Fruit fly (Drosophila melanogaster) whole organism, adult: ENCODE data around the gene CG13308.

ENCODE experiments used
- CG11617 ChIP-seq: fragments of 200-800 bp; sonication (Bioruptor generic); optimal IDR thresholded peaks from 2 replicates; lab custom pipeline; 2017; ENCODE audit warnings: mild to moderate bottlenecking, missing biosample characterization, missing genetic modification reagents, missing genetic modification characterization
- CG12768 ChIP-seq: fragments of 200-800 bp; sonication (Bioruptor generic); optimal IDR thresholded peaks from 2 replicates; lab custom pipeline; 2017; ENCODE audit warnings: missing biosample characterization, missing genetic modification characterization, mild to moderate bottlenecking, moderate library complexity, missing genetic modification reagents
- CG14711 ChIP-seq: fragments of 200-800 bp; sonication (Bioruptor generic); optimal IDR thresholded peaks from 2 replicates; lab custom pipeline; 2018; ENCODE audit warnings: missing biosample characterization, mild to moderate bottlenecking, missing genetic modification characterization, moderate library complexity
- CG1620 ChIP-seq: fragments of 200-800 bp; sonication (Bioruptor generic); optimal IDR thresholded peaks from 2 replicates; lab custom pipeline; 2016; ENCODE audit warnings: missing biosample characterization, missing genetic modification characterization
- CG33017 ChIP-seq: fragments of 200-800 bp; sonication (Bioruptor generic); optimal IDR thresholded peaks from 2 replicates; lab custom pipeline; 2018; ENCODE audit warnings: missing biosample characterization, mild to moderate bottlenecking, missing genetic modification characterization, moderate library complexity
- CG5204 ChIP-seq: fragments of 200-800 bp; sonication (Bioruptor generic); optimal IDR thresholded peaks from 2 replicates; lab custom pipeline; 2016; ENCODE audit warnings: missing biosample characterization, missing genetic modification characterization
- CG7045 ChIP-seq: fragments of 200-800 bp; sonication (Bioruptor generic); optimal IDR thresholded peaks from 2 replicates; lab custom pipeline; 2017; ENCODE audit warnings: missing biosample characterization, mild to moderate bottlenecking, missing genetic modification characterization
- CG7101 ChIP-seq: fragments of 200-800 bp; sonication (Bioruptor generic); optimal IDR thresholded peaks from 2 replicates; lab custom pipeline; 2018; ENCODE audit warnings: missing biosample characterization, mild to moderate bottlenecking, missing genetic modification characterization, moderate library complexity
- Clk ChIP-seq: fragments of 200-800 bp; sonication (Bioruptor generic); optimal IDR thresholded peaks from 2 replicates; lab custom pipeline; 2017; ENCODE audit warnings: missing biosample characterization, missing genetic modification characterization
- Crg-1 ChIP-seq: fragments of 200-800 bp; sonication (Bioruptor generic); optimal IDR thresholded peaks from 2 replicates; lab custom pipeline; 2016; ENCODE audit warnings: missing biosample characterization, missing genetic modification characterization
- Hr96 ChIP-seq: fragments of 200-800 bp; sonication (Bioruptor generic); optimal IDR thresholded peaks from 2 replicates; lab custom pipeline; 2016; ENCODE audit warnings: missing biosample characterization, missing genetic modification characterization
- Mnt ChIP-seq: fragments of 200-800 bp; sonication (Bioruptor generic); optimal IDR thresholded peaks from 2 replicates; lab custom pipeline; 2016; ENCODE audit warnings: missing biosample characterization, mild to moderate bottlenecking, missing genetic modification characterization
- bab1 ChIP-seq: fragments of 200-800 bp; sonication (Bioruptor generic); optimal IDR thresholded peaks from 3 replicates; lab custom pipeline; 2019; ENCODE audit warnings: missing biosample characterization, mild to moderate bottlenecking, missing genetic modification characterization, moderate library complexity
- cic ChIP-seq: fragments of 200-800 bp; sonication (Bioruptor generic); optimal IDR thresholded peaks from 2 replicates; lab custom pipeline; 2017; ENCODE audit warnings: missing biosample characterization, mild to moderate bottlenecking, missing genetic modification characterization, moderate library complexity
- cnc ChIP-seq, 2 experiments: fragments of >200 bp; optimal IDR thresholded peaks; 2 replicates each; lab custom pipeline; 2017
- kay ChIP-seq: fragments of 200-800 bp; sonication (Bioruptor generic); peaks from one replicate; lab custom pipeline; 2016; ENCODE audit warnings: missing biosample characterization, missing genetic modification characterization, borderline replicate concordance
- ovo ChIP-seq: fragments of 200-800 bp; sonication (Bioruptor generic); optimal IDR thresholded peaks from 2 replicates; lab custom pipeline; 2016; ENCODE audit warnings: missing biosample characterization, missing genetic modification characterization
- pad ChIP-seq: fragments of 200-800 bp; sonication (Bioruptor generic); optimal IDR thresholded peaks from 3 replicates; lab custom pipeline; 2017; ENCODE audit warnings: missing biosample characterization, missing genetic modification characterization, mild to moderate bottlenecking, moderate library complexity, missing genetic modification reagents
- tj ChIP-seq: fragments of 200-800 bp; sonication (Bioruptor generic); optimal IDR thresholded peaks from 3 replicates; lab custom pipeline; 2017; ENCODE audit warnings: missing biosample characterization, mild to moderate bottlenecking, missing genetic modification characterization, moderate library complexity
- toe ChIP-seq: fragments of 200-800 bp; sonication (Bioruptor generic); optimal IDR thresholded peaks from 2 replicates; lab custom pipeline; 2016; ENCODE audit warnings: missing biosample characterization, missing genetic modification characterization

CG13308 gene

DNA sequence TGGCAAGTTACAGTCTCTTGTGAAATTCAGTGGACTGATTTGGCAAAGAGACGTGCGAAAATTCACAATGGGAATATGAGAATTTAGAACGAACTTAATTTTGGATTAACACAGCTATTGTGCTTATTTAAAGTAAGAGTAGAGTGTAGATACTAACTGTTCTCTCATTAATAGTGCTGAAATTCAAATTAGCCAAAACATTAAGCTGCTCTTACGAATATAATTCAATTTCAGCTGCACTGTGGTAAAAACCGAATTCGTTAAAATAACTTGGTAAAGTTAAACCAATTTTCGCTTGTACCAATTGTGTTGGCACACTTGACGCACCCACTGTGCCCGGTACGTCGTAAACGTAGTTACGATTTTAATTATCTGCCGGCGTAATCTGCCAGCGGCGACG lies 40.5 kb upstream of the CG13308 start:
- TF ChIP-seq pad (GFP tag; lab: Kevin White, UChicago): peak; percentile 63
- no peak for TF ChIP-seq cnc (optimal IDR thresholded peaks at IDR 0.05; lab: Kevin White, UChicago)
- TF ChIP-seq CG33017 (tag; lab: Kevin White, UChicago): peak; percentile 82
- peak; percentile 77 for TF ChIP-seq toe (GFP tag; lab: Kevin White, UChicago)
- peak; percentile 43 for TF ChIP-seq CG1620
- TF ChIP-seq CG12768: peak; percentile 88
- peak; percentile 76 for TF ChIP-seq Hr96 (GFP tag; lab: Kevin White, UChicago)
- TF ChIP-seq cic: peak; percentile 46
- peak; percentile 44 for TF ChIP-seq tj (GFP tag; lab: Kevin White, UChicago)
- TF ChIP-seq CG7101 (tag; lab: Kevin White, UChicago): peak; percentile 76
- TF ChIP-seq CG5204: peak; percentile 84
- peak; percentile 64 for TF ChIP-seq CG14711 (tag; lab: Kevin White, UChicago)
- peak; percentile 83 for TF ChIP-seq Crg-1 (GFP tag; lab: Kevin White, UChicago)
- peak; percentile 19 for TF ChIP-seq ovo (GFP tag; lab: Kevin White, UChicago)
- TF ChIP-seq kay (GFP tag; lab: Kevin White, UChicago): peak; percentile 83
- TF ChIP-seq Clk (GFP tag; lab: Kevin White, UChicago): peak; percentile 68
- peak; percentile 88 for TF ChIP-seq CG11617 (GFP tag; lab: Kevin White, UChicago)
- peak; percentile 50 for TF ChIP-seq Mnt (GFP tag; lab: Kevin White, UChicago)
- peak; percentile 84 for TF ChIP-seq CG7045 (GFP tag; lab: Kevin White, UChicago)
- TF ChIP-seq bab1 (GFP tag; lab: Kevin White, UChicago): peak; percentile 96

- no peak for TF ChIP-seq CG7101 (tag; lab: Kevin White, UChicago)
- TF ChIP-seq pad (GFP tag; lab: Kevin White, UChicago): no peak
- TF ChIP-seq toe (GFP tag; lab: Kevin White, UChicago): no peak
- TF ChIP-seq cic: no peak
- TF ChIP-seq cnc (optimal IDR thresholded peaks at IDR 0.05; lab: Kevin White, UChicago): no peak
- no peak for TF ChIP-seq CG14711 (tag; lab: Kevin White, UChicago)
- TF ChIP-seq CG33017 (tag; lab: Kevin White, UChicago): no peak
- TF ChIP-seq Crg-1 (GFP tag; lab: Kevin White, UChicago): no peak
- no peak for TF ChIP-seq kay (GFP tag; lab: Kevin White, UChicago)
- TF ChIP-seq CG1620: no peak
- TF ChIP-seq Hr96 (GFP tag; lab: Kevin White, UChicago): no peak
- no peak for TF ChIP-seq Clk (GFP tag; lab: Kevin White, UChicago)
- no peak for TF ChIP-seq CG5204
- TF ChIP-seq Mnt (GFP tag; lab: Kevin White, UChicago): no peak
Observed at dm6 chr3L:8770616-8771229, 37.6 kb upstream of the CG13308 start.

DNA sequence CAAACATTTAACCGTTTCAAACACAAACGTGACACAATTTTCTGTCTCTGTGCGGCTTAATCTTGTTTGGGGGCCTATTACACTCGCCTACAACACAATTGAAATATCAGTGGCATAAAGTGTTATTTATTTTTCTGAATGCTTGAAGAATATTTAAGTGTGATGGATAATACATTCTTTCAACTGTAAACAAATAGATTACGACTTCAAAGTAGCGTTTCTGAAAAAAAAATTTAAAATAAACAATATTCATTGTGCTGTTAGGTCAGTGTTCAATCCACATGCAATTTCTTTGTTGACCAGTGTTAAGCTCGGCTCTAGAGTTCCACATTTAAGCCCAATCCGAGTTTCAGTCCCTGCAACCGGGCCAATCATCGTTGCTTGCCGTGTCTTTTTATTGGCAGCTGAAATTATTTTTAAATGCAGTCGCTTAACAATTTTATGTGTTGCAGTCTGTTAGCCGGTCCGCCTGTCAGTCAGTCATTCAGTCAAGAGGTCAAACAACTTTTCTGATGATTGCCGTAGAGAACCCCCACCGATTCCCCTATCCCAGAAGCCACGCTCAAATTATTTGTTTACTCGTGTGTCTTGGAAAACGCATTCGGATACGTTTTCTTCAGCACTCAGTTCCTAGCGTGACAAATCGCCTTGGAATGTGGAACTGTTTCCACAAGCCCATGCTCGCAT lies 35.2 kb upstream of the CG13308 start:
- TF ChIP-seq bab1 (GFP tag; lab: Kevin White, UChicago) (peak; percentile 89), kay (GFP tag; lab: Kevin White, UChicago) (no peak)

- TF ChIP-seq Crg-1 (GFP tag; lab: Kevin White, UChicago) (no peak), cnc (optimal IDR thresholded peaks at IDR 0.05; lab: Kevin White, UChicago) (no peak), Mnt (GFP tag; lab: Kevin White, UChicago) (peak; percentile 6), CG11617 (GFP tag; lab: Kevin White, UChicago) (no peak), kay (GFP tag; lab: Kevin White, UChicago) (peak; percentile 64), CG14711 (tag; lab: Kevin White, UChicago) (no peak)
Observed at dm6 chr3L:8773713-8774112, 34.6 kb upstream of the CG13308 start.

- TF ChIP-seq CG7101 (tag; lab: Kevin White, UChicago) (no peak), CG7045 (GFP tag; lab: Kevin White, UChicago) (no peak), Mnt (GFP tag; lab: Kevin White, UChicago) (no peak), cnc (optimal IDR thresholded peaks at IDR 0.05; lab: Kevin White, UChicago) (no peak), Hr96 (GFP tag; lab: Kevin White, UChicago) (no peak), tj (GFP tag; lab: Kevin White, UChicago) (peak; percentile 86), kay (GFP tag; lab: Kevin White, UChicago) (peak; percentile 52), CG12768 (no peak), CG14711 (tag; lab: Kevin White, UChicago) (no peak), CG5204 (no peak), CG33017 (tag; lab: Kevin White, UChicago) (no peak), ovo (GFP tag; lab: Kevin White, UChicago) (no peak), bab1 (GFP tag; lab: Kevin White, UChicago) (peak; percentile 27), cic (no peak), Clk (GFP tag; lab: Kevin White, UChicago) (no peak), CG1620 (no peak), pad (GFP tag; lab: Kevin White, UChicago) (no peak), Crg-1 (GFP tag; lab: Kevin White, UChicago) (peak; percentile 16), CG11617 (GFP tag; lab: Kevin White, UChicago) (no peak), toe (GFP tag; lab: Kevin White, UChicago) (no peak)
Observed at dm6 chr3L:8774974-8775731, 33.2 kb upstream of the CG13308 start.
